Fruit fly (Drosophila melanogaster) whole organism, wandering third instar larva: Measurements from ENCODE around the gene CG33181.

Source experiments
- Abd-B ChIP-seq: fragments of >200 bp; optimal IDR thresholded peaks from 2 replicates; lab custom pipeline; 2017; ENCODE audit warnings: missing biosample characterization, missing genetic modification characterization
- CG32264 ChIP-seq: fragments of 200-800 bp; sonication (Bioruptor generic); optimal IDR thresholded peaks from 2 replicates; lab custom pipeline; 2016; ENCODE audit warnings: missing biosample characterization, missing genetic modification characterization
- CG9705 ChIP-seq: fragments of 200-800 bp; sonication (Bioruptor generic); optimal IDR thresholded peaks from 2 replicates; lab custom pipeline; 2018; ENCODE audit warnings: missing biosample characterization, mild to moderate bottlenecking, missing genetic modification characterization
- CrebA ChIP-seq: fragments of 200-800 bp; sonication (Bioruptor generic); optimal IDR thresholded peaks from 2 replicates; lab custom pipeline; 2016; ENCODE audit warnings: missing biosample characterization, mild to moderate bottlenecking, missing genetic modification characterization, borderline replicate concordance
- Dfd ChIP-seq: fragments of >200 bp; optimal IDR thresholded peaks from 2 replicates; lab custom pipeline; 2017; ENCODE audit warnings: missing biosample characterization, missing genetic modification characterization
- Dif ChIP-seq: fragments of 200-275, 200-300 bp; sonication (Bioruptor generic); optimal IDR thresholded peaks from 2 replicates; lab custom pipeline; 2018; ENCODE audit warnings: missing biosample characterization, missing genetic modification characterization; ENCODE audit not compliant: partially characterized antibody
- GATAd ChIP-seq: sonication (Bioruptor generic); optimal IDR thresholded peaks from 2 replicates; lab custom pipeline; 2016; ENCODE audit warnings: missing biosample characterization, missing genetic modification characterization
- HLH106 ChIP-seq: fragments of 200-800 bp; optimal IDR thresholded peaks from 3 replicates; lab custom pipeline; 2019; ENCODE audit warnings: missing biosample characterization, mild to moderate bottlenecking, missing genetic modification characterization, moderate library complexity
- Hnf4 ChIP-seq: fragments of 200-800 bp; sonication (Bioruptor generic); optimal IDR thresholded peaks from 2 replicates; lab custom pipeline; 2016; ENCODE audit warnings: missing biosample characterization, mild to moderate bottlenecking, missing genetic modification characterization
- Hr78 ChIP-seq: fragments of >200 bp; optimal IDR thresholded peaks from 2 replicates; lab custom pipeline; 2017; ENCODE audit warnings: missing biosample characterization, missing genetic modification characterization
- Hr83 ChIP-seq: fragments of 200-300 bp; sonication (Bioruptor generic); optimal IDR thresholded peaks from 2 replicates; lab custom pipeline; 2016; ENCODE audit warnings: missing biosample characterization, mild to moderate bottlenecking, missing genetic modification characterization, moderate library complexity; ENCODE audit not compliant: poor library complexity, severe bottlenecking
- Jra ChIP-seq: sonication (Bioruptor generic); optimal IDR thresholded peaks from 2 replicates; lab custom pipeline; 2016; ENCODE audit warnings: missing biosample characterization, missing genetic modification characterization
- Mio ChIP-seq: sonication (Bioruptor generic); optimal IDR thresholded peaks from 2 replicates; lab custom pipeline; 2016; ENCODE audit warnings: missing biosample characterization, missing genetic modification characterization
- Myc ChIP-seq: fragments of >200 bp; optimal IDR thresholded peaks from 2 replicates; lab custom pipeline; 2017
- N ChIP-seq: fragments of >200 bp; optimal IDR thresholded peaks from 2 replicates; lab custom pipeline; 2018; ENCODE audit warnings: missing biosample characterization, missing external identifiers, missing genetic modification characterization
- OdsH ChIP-seq: fragments of 200-800 bp; sonication (Bioruptor generic); optimal IDR thresholded peaks from 2 replicates; lab custom pipeline; 2016; ENCODE audit warnings: missing biosample characterization, mild to moderate bottlenecking, missing genetic modification characterization
- Rel ChIP-seq, 2 experiments: fragments of 200-800 bp; sonication (Bioruptor generic) in 1 of 2; optimal IDR thresholded peaks; 2 replicates in 1 of 2; 3 replicates in 1 of 2; lab custom pipeline; 2016 to 2019; ENCODE audit warnings: mild to moderate bottlenecking in 2 of 2, missing biosample characterization in 2 of 2, missing genetic modification characterization in 2 of 2, moderate library complexity in 1 of 2
- Sp1 ChIP-seq: fragments of 200-800 bp; sonication (Bioruptor generic); optimal IDR thresholded peaks from 3 replicates; lab custom pipeline; 2019; ENCODE audit warnings: missing biosample characterization, mild to moderate bottlenecking, missing genetic modification characterization, moderate library complexity
- Vsx2 ChIP-seq: fragments of 200-300, 225-300 bp; sonication (Bioruptor generic); optimal IDR thresholded peaks from 2 replicates; lab custom pipeline; 2018; ENCODE audit warnings: missing biosample characterization, missing genetic modification characterization; ENCODE audit not compliant: partially characterized antibody
- br ChIP-seq: fragments of 200-800 bp; sonication (Bioruptor generic); optimal IDR thresholded peaks from 2 replicates; lab custom pipeline; 2016; ENCODE audit warnings: missing biosample characterization, missing genetic modification characterization
- brk ChIP-seq: fragments of 200-800 bp; sonication (Bioruptor generic); optimal IDR thresholded peaks from 2 replicates; lab custom pipeline; 2016; ENCODE audit warnings: missing biosample characterization, mild to moderate bottlenecking, missing genetic modification characterization
- dl ChIP-seq, 2 experiments: fragments of 175-275, 200-275 bp in 1 of 2; fragments of 200-275 bp in 1 of 2; sonication (Bioruptor generic); optimal IDR thresholded peaks; lab custom pipeline; 2018; ENCODE audit warnings: mild to moderate bottlenecking in 2 of 2, missing biosample characterization in 2 of 2, missing genetic modification characterization in 2 of 2, moderate library complexity in 2 of 2; ENCODE audit not compliant: partially characterized antibody in 2 of 2, insufficient read depth in 1 of 2
- dmrt93B ChIP-seq: fragments of 200-800 bp; sonication (Bioruptor generic); optimal IDR thresholded peaks from 2 replicates; lab custom pipeline; 2018; ENCODE audit warnings: missing biosample characterization, mild to moderate bottlenecking, missing genetic modification characterization
- dsf ChIP-seq: sonication (Bioruptor generic); optimal IDR thresholded peaks from 2 replicates; lab custom pipeline; 2016; ENCODE audit warnings: missing biosample characterization, missing genetic modification characterization, borderline replicate concordance
- ey ChIP-seq: fragments of 200-800 bp; sonication (Bioruptor generic); optimal IDR thresholded peaks from 2 replicates; lab custom pipeline; 2016; ENCODE audit warnings: missing biosample characterization, missing genetic modification characterization
- foxo ChIP-seq, 2 experiments: fragments of 200-800 bp; sonication (Bioruptor generic); optimal IDR thresholded peaks; 2 replicates in 1 of 2; 3 replicates in 1 of 2; lab custom pipeline; 2016 to 2017; ENCODE audit warnings: missing biosample characterization in 2 of 2, missing genetic modification characterization in 2 of 2
- fru ChIP-seq: fragments of 200-800 bp; sonication (Bioruptor generic); optimal IDR thresholded peaks from 3 replicates; lab custom pipeline; 2016; ENCODE audit warnings: missing biosample characterization, mild to moderate bottlenecking, missing genetic modification characterization
- h ChIP-seq: fragments of 200-800 bp; sonication (Bioruptor generic); optimal IDR thresholded peaks from 3 replicates; lab custom pipeline; 2016; ENCODE audit warnings: missing biosample characterization, mild to moderate bottlenecking, missing genetic modification characterization
- jim ChIP-seq: fragments of 175-275, 200-325 bp; sonication (Bioruptor generic); optimal IDR thresholded peaks from 2 replicates; lab custom pipeline; 2016; ENCODE audit warnings: missing biosample characterization, mild to moderate bottlenecking, missing genetic modification characterization
- lola ChIP-seq: fragments of >200 bp; optimal IDR thresholded peaks from 2 replicates; lab custom pipeline; 2017; ENCODE audit warnings: missing biosample characterization, missing genetic modification characterization
- pan ChIP-seq: fragments of >200 bp; optimal IDR thresholded peaks from 2 replicates; lab custom pipeline; 2017
- psq ChIP-seq: fragments of 200-800 bp; sonication (Bioruptor generic); optimal IDR thresholded peaks from 3 replicates; lab custom pipeline; 2017; ENCODE audit warnings: missing biosample characterization, mild to moderate bottlenecking, missing genetic modification characterization, moderate library complexity
- rgr ChIP-seq: fragments of 200-800 bp; sonication (Bioruptor generic); optimal IDR thresholded peaks from 3 replicates; lab custom pipeline; 2016; ENCODE audit warnings: missing biosample characterization, mild to moderate bottlenecking, missing genetic modification characterization
- sage ChIP-seq: fragments of 200-800 bp; sonication (Bioruptor generic); optimal IDR thresholded peaks from 2 replicates; lab custom pipeline; 2016; ENCODE audit warnings: missing biosample characterization, mild to moderate bottlenecking, missing genetic modification characterization
- sv ChIP-seq: fragments of 200-800 bp; sonication (Bioruptor generic); optimal IDR thresholded peaks from 3 replicates; lab custom pipeline; 2016; ENCODE audit warnings: missing biosample characterization, missing genetic modification characterization
- tai ChIP-seq: sonication (Bioruptor generic); optimal IDR thresholded peaks from 2 replicates; lab custom pipeline; 2016; ENCODE audit warnings: missing biosample characterization, missing genetic modification characterization
- usp ChIP-seq: fragments of >200 bp; optimal IDR thresholded peaks from 2 replicates; lab custom pipeline; 2017; ENCODE audit warnings: missing biosample characterization, missing genetic modification characterization
- woc ChIP-seq: sonication (Bioruptor generic); optimal IDR thresholded peaks from 2 replicates; lab custom pipeline; 2016; ENCODE audit warnings: missing biosample characterization, mild to moderate bottlenecking, missing genetic modification characterization

CG33181 gene

dm6 chrX:8491452-8492046 lies 2.4 kb downstream of the CG33181 start:
- TF ChIP-seq h, result peak; percentile 19
- TF ChIP-seq pan (lab: Kevin White, UChicago), result no peak
- peak; percentile 27 for TF ChIP-seq fru (GFP tag; lab: Kevin White, UChicago)
- no peak for TF ChIP-seq usp (GFP tag; lab: Kevin White, UChicago)
- peak; percentile 24 for TF ChIP-seq ey (GFP tag; lab: Kevin White, UChicago)
- peak; percentile 57 for TF ChIP-seq Hr83 (GFP tag; lab: Kevin White, UChicago)
- TF ChIP-seq Hnf4, result peak; percentile 9
- peak; percentile 2 for TF ChIP-seq br (GFP tag; lab: Kevin White, UChicago)
- TF ChIP-seq dmrt93B (GFP tag; lab: Kevin White, UChicago), result no peak
- no peak for TF ChIP-seq sage (GFP tag; lab: Kevin White, UChicago)
- no peak for TF ChIP-seq Myc (lab: Kevin White, UChicago)
- peak; percentile 8 for TF ChIP-seq OdsH
- peak; percentile 53 for TF ChIP-seq HLH106
- no peak for TF ChIP-seq Dif (GFP tag; lab: Kevin White, UChicago)
- peak; percentile 29 for TF ChIP-seq Sp1 (GFP tag; lab: Kevin White, UChicago)
- TF ChIP-seq Jra, result peak; percentile 4
- TF ChIP-seq woc, result peak; percentile 23
- TF ChIP-seq psq, result peak; percentile 47
- no peak for TF ChIP-seq brk
- peak; percentile 89 for TF ChIP-seq Vsx2 (GFP tag; lab: Kevin White, UChicago)
- TF ChIP-seq foxo (GFP tag; optimal IDR thresholded peaks at IDR 0.05; lab: Kevin White, UChicago), result peak in 1 of 2 experiments; percentile 61

- TF ChIP-seq dmrt93B (GFP tag; lab: Kevin White, UChicago) (peak; percentile 45), Myc (lab: Kevin White, UChicago) (no peak), N (GFP tag; lab: Kevin White, UChicago) (no peak), dl (GFP tag; optimal IDR thresholded peaks at IDR 0.05; lab: Kevin White, UChicago; ENCODE audit: insufficient read depth in 1 of 2, partially characterized antibody in 2 of 2) (no peak), Rel (GFP tag; optimal IDR thresholded peaks at IDR 0.05; lab: Kevin White, UChicago) (no peak), Rel (tag; optimal IDR thresholded peaks at IDR 0.05; lab: Kevin White, UChicago) (no peak), dsf (GFP tag; lab: Kevin White, UChicago) (no peak), tai (GFP tag; lab: Kevin White, UChicago) (no peak), Hnf4 (peak; percentile 17), Dfd (GFP tag; lab: Kevin White, UChicago) (no peak), CrebA (GFP tag; lab: Kevin White, UChicago) (no peak), brk (no peak), Vsx2 (GFP tag; lab: Kevin White, UChicago) (no peak), lola (GFP tag; lab: Kevin White, UChicago) (no peak), jim (GFP tag; lab: Kevin White, UChicago) (no peak), Mio (no peak), Abd-B (no peak), h (peak; percentile 48), Sp1 (GFP tag; lab: Kevin White, UChicago) (peak; percentile 49), br (GFP tag; lab: Kevin White, UChicago) (no peak), Dif (GFP tag; lab: Kevin White, UChicago) (no peak), OdsH (no peak), CG9705 (no peak), Hr78 (GFP tag; lab: Kevin White, UChicago) (no peak), ey (GFP tag; lab: Kevin White, UChicago) (peak; percentile 19), pan (lab: Kevin White, UChicago) (no peak), CG32264 (no peak), sage (GFP tag; lab: Kevin White, UChicago) (peak; percentile 34), HLH106 (peak; percentile 68), fru (GFP tag; lab: Kevin White, UChicago) (peak; percentile 26), rgr (peak; percentile 56), sv (GFP tag; lab: Kevin White, UChicago) (peak; percentile 34), psq (peak; percentile 24), GATAd (GFP tag; lab: Kevin White, UChicago) (no peak), usp (GFP tag; lab: Kevin White, UChicago) (no peak), Hr83 (GFP tag; lab: Kevin White, UChicago) (no peak), foxo (GFP tag; optimal IDR thresholded peaks at IDR 0.05; lab: Kevin White, UChicago) (peak in 1 of 2 experiments; percentile 68), woc (no peak), Jra (no peak)
Observed at dm6 chrX:8492849-8493248, 3.7 kb downstream of the CG33181 start.
